Worm (Caenorhabditis elegans): ENCODE measurements around the gene arl-5.

arl-5 gene

ce11 chrIII:9825073-9825828 is 2.2 kb downstream of the arl-5 start, which contains the start of gene ZK632.9 (continued):
- TF ChIP-seq ama-1 (optimal IDR thresholded peaks at IDR 0.05) (peak; percentile 57), egl-27 (tag; optimal IDR thresholded peaks at IDR 0.05) (no peak), nhr-237 (tag; optimal IDR thresholded peaks at IDR 0.05) (no peak), eor-1 (tag; optimal IDR thresholded peaks at IDR 0.05) (no peak), elt-3 (tag; optimal IDR thresholded peaks at IDR 0.05) (no peak), lsy-12 (tag; optimal IDR thresholded peaks at IDR 0.05) (no peak), zag-1 (tag; optimal IDR thresholded peaks at IDR 0.05) (no peak), jun-1 (tag; optimal IDR thresholded peaks at IDR 0.05) (no peak), fkh-2 (tag; optimal IDR thresholded peaks at IDR 0.05) (no peak)

DNA sequence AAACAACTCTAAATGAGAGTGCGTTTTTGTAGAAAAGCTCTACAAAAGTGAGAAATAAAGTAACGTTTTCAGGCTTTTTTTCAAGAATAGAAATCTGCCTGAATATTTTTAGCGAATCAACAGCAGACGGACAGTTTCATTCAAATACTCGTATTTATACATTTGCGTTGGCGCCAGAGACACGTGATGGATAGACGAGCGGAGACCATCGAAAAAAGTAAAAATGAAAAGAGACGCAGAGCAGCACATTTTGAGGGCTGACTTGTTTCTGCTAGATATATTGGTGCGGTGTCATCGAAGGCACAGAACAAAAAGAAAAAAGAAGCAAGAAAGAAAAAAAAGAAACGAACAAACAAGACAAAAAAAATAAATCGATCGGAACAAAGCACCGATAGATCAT is 3.0 kb downstream of the arl-5 start:
- TF ChIP-seq snpc-4 (tag; optimal IDR thresholded peaks at IDR 0.05) (peak; percentile 16), pqm-1 (tag; optimal IDR thresholded peaks at IDR 0.05) (peak; percentile 7), R02D3.7 (tag; optimal IDR thresholded peaks at IDR 0.05) (no peak), ztf-11 (tag; optimal IDR thresholded peaks at IDR 0.05) (no peak), egl-5 (tag; optimal IDR thresholded peaks at IDR 0.05) (no peak), eor-1 (tag; optimal IDR thresholded peaks at IDR 0.05) (no peak), nhr-67 (tag; optimal IDR thresholded peaks at IDR 0.05) (no peak), mdl-1 (tag; optimal IDR thresholded peaks at IDR 0.05) (no peak), lin-15B (tag; optimal IDR thresholded peaks at IDR 0.05) (peak; percentile 11), nhr-12 (tag; optimal IDR thresholded peaks at IDR 0.05) (no peak), fkh-10 (GFP tag; optimal IDR thresholded peaks at IDR 0.05) (no peak), unc-39 (tag; optimal IDR thresholded peaks at IDR 0.05) (no peak), nhr-76 (tag; optimal IDR thresholded peaks at IDR 0.05) (no peak), daf-12 (tag; optimal IDR thresholded peaks at IDR 0.05) (no peak), ceh-28 (tag; optimal IDR thresholded peaks at IDR 0.05) (no peak), nhr-77 (tag; optimal IDR thresholded peaks at IDR 0.05) (no peak), nhr-23 (tag; optimal IDR thresholded peaks at IDR 0.05) (no peak), ceh-82 (tag; optimal IDR thresholded peaks at IDR 0.05) (no peak), lsy-12 (tag; optimal IDR thresholded peaks at IDR 0.05) (peak; percentile 28), fos-1 (tag; optimal IDR thresholded peaks at IDR 0.05) (no peak), nhr-237 (tag; optimal IDR thresholded peaks at IDR 0.05) (no peak), nhr-43 (tag; optimal IDR thresholded peaks at IDR 0.05; ENCODE audit: poor library complexity, severe bottlenecking) (peak; percentile 11), ceh-16 (tag; optimal IDR thresholded peaks at IDR 0.05) (no peak), mml-1 (tag; optimal IDR thresholded peaks at IDR 0.05) (no peak), hmg-11 (tag; optimal IDR thresholded peaks at IDR 0.05) (peak; percentile 2), sea-2 (GFP tag; optimal IDR thresholded peaks at IDR 0.05) (no peak), ceh-9 (tag; optimal IDR thresholded peaks at IDR 0.05) (no peak), ztf-4 (tag; optimal IDR thresholded peaks at IDR 0.05) (no peak), skn-1 (tag; optimal IDR thresholded peaks at IDR 0.05) (peak; percentile 3), unc-62 (GFP tag; optimal IDR thresholded peaks at IDR 0.05) (no peak), nhr-25 (tag; optimal IDR thresholded peaks at IDR 0.05) (no peak), elt-3 (tag; optimal IDR thresholded peaks at IDR 0.05) (no peak), egl-27 (tag; optimal IDR thresholded peaks at IDR 0.05) (no peak), zag-1 (tag; optimal IDR thresholded peaks at IDR 0.05) (no peak), ZK546.5 (tag; optimal IDR thresholded peaks at IDR 0.05) (no peak), jun-1 (tag; optimal IDR thresholded peaks at IDR 0.05) (peak; percentile 62), nhr-28 (tag; optimal IDR thresholded peaks at IDR 0.05) (no peak), elt-1 (tag; optimal IDR thresholded peaks at IDR 0.05) (no peak), nhr-11 (tag; optimal IDR thresholded peaks at IDR 0.05) (no peak), pha-4 (tag; optimal IDR thresholded peaks at IDR 0.05) (peak; percentile 89), tbx-2 (tag; optimal IDR thresholded peaks at IDR 0.05) (no peak), elt-2 (tag; optimal IDR thresholded peaks at IDR 0.05) (peak; percentile 27), fkh-2 (tag; optimal IDR thresholded peaks at IDR 0.05) (no peak), ama-1 (optimal IDR thresholded peaks at IDR 0.05) (peak; percentile 93), lin-39 (tag; optimal IDR thresholded peaks at IDR 0.05) (peak; percentile 36), nfya-1 (tag; optimal IDR thresholded peaks at IDR 0.05; ENCODE audit: insufficient read depth) (peak; percentile 56), aly-2 (tag; optimal IDR thresholded peaks at IDR 0.05) (no peak)
